Worm (Caenorhabditis elegans) whole organism, L2 larva: ENCODE measurements around the gene T28A11.13.

Experiments
- R02D3.7 ChIP-seq: fragments of 150-350 bp; optimal IDR thresholded peaks from 2 replicates; lab custom pipeline; 2014; ENCODE audit warnings: missing biosample characterization, missing genetic modification characterization
- elt-1 ChIP-seq: fragments of 150-350 bp; optimal IDR thresholded peaks from 2 replicates; lab custom pipeline; 2014; ENCODE audit warnings: missing biosample characterization, missing genetic modification characterization
- lin-13 ChIP-seq: fragments of 150-350 bp; optimal IDR thresholded peaks from 2 replicates; lab custom pipeline; 2014; ENCODE audit warnings: missing biosample characterization, missing genetic modification reagents, missing genetic modification characterization
- nhr-11 ChIP-seq: fragments of 150-350 bp; optimal IDR thresholded peaks from 2 replicates; lab custom pipeline; 2014; ENCODE audit warnings: missing biosample characterization, missing genetic modification characterization
- snpc-4 ChIP-seq: fragments of 150-350 bp; optimal IDR thresholded peaks from 2 replicates; lab custom pipeline; 2014; ENCODE audit warnings: missing biosample characterization, missing genetic modification characterization
- zag-1 ChIP-seq: fragments of 150-350 bp; optimal IDR thresholded peaks from 2 replicates; lab custom pipeline; 2014; ENCODE audit warnings: missing biosample characterization, missing genetic modification characterization

- TF ChIP-seq elt-1 (tag; lab: Kevin White, UChicago) (no peak), zag-1 (no peak), snpc-4 (no peak), lin-13 (GFP tag; lab: Kevin White, UChicago) (no peak), R02D3.7 (tag; lab: Kevin White, UChicago) (no peak), nhr-11 (no peak)
Measured at ce11 chrV:3250153-3250552, at the start of gene T28A11.13.
